Worm (Caenorhabditis elegans) whole organism, L4 larva: ENCODE measurements around the gene ugt-54.

Experiments used
- ama-1 ChIP-seq: fragments of 150-350 bp; optimal IDR thresholded peaks from 2 replicates; lab custom pipeline; 2014; ENCODE audit warnings: inconsistent platforms, mixed read lengths
- fkh-10 ChIP-seq: fragments of 150-350 bp; optimal IDR thresholded peaks from 2 replicates; lab custom pipeline; 2014; ENCODE audit warnings: missing biosample characterization, missing genetic modification reagents, missing genetic modification characterization
- jun-1 ChIP-seq: fragments of 150-350 bp; optimal IDR thresholded peaks from 2 replicates; lab custom pipeline; 2014; ENCODE audit warnings: missing biosample characterization, missing genetic modification reagents, missing genetic modification characterization

- TF ChIP-seq ama-1 (lab: Kevin White, UChicago) (no peak), jun-1 (no peak), fkh-10 (GFP tag; lab: Kevin White, UChicago) (no peak)
Measured at ce11 chrIV:10766071-10766470, 4.6 kb downstream of the ugt-54 start.
